Fruit fly (Drosophila melanogaster): Measurements from ENCODE around the gene CG44325.

Gene CG44325

dm6 chrX:9120828-9121754 is 42.8 kb upstream of the CG44325 start (continued):
- TF ChIP-seq Camta (GFP tag; optimal IDR thresholded peaks at IDR 0.05) (peak; percentile 12), CG18599 (GFP tag; optimal IDR thresholded peaks at IDR 0.05) (peak; percentile 58), ara (GFP tag; IDR thresholded peaks at IDR 0.05) (no peak), ATbp (GFP tag; optimal IDR thresholded peaks at IDR 0.05) (peak; percentile 27), vvl (GFP tag; IDR thresholded peaks at IDR 0.05) (peak; percentile 55), CG2116 (GFP tag; optimal IDR thresholded peaks at IDR 0.05) (peak; percentile 19), CG3838 (GFP tag; optimal IDR thresholded peaks at IDR 0.05) (no peak), CG2199 (GFP tag; IDR thresholded peaks at IDR 0.05) (no peak), CG17359 (tag; optimal IDR thresholded peaks at IDR 0.05) (peak; percentile 66), Hr3 (GFP tag; optimal IDR thresholded peaks at IDR 0.05) (peak; percentile 8), ranshi (GFP tag; IDR thresholded peaks at IDR 0.05) (no peak), inv (GFP tag; IDR thresholded peaks at IDR 0.05; ENCODE audit: partially characterized antibody) (no peak), repo (GFP tag; optimal IDR thresholded peaks at IDR 0.05) (no peak), chinmo (GFP tag; IDR thresholded peaks at IDR 0.05; ENCODE audit: partially characterized antibody) (no peak), CG3847 (GFP tag; IDR thresholded peaks at IDR 0.05) (no peak), CG10959 (GFP tag; IDR thresholded peaks at IDR 0.05) (no peak), Nf-YA (GFP tag; IDR thresholded peaks at IDR 0.05) (no peak), CG12104 (GFP tag; optimal IDR thresholded peaks at IDR 0.05) (no peak), z (GFP tag; IDR thresholded peaks at IDR 0.05) (no peak), ewg (GFP tag; optimal IDR thresholded peaks at IDR 0.05) (no peak), peb (GFP tag; IDR thresholded peaks at IDR 0.05) (no peak), da (GFP tag; optimal IDR thresholded peaks at IDR 0.05) (no peak), disco-r (GFP tag; optimal IDR thresholded peaks at IDR 0.05) (no peak), zen (tag; optimal IDR thresholded peaks at IDR 0.05) (peak; percentile 8), Gsc (GFP tag; IDR thresholded peaks at IDR 0.05) (no peak), CG7372 (GFP tag; IDR thresholded peaks at IDR 0.05) (0 out of 2 replicates have a peak, but pooled peaks have one; percentile 12), CG32772 (GFP tag; IDR thresholded peaks at IDR 0.05) (no peak), CG34422 (GFP tag; IDR thresholded peaks at IDR 0.05) (no peak), E2f1 (GFP tag; IDR thresholded peaks at IDR 0.05) (0 out of 2 replicates have a peak, but pooled peaks have one; percentile 32), CG4707 (GFP tag; optimal IDR thresholded peaks at IDR 0.05) (peak; percentile 1), CG13624 (GFP tag; optimal IDR thresholded peaks at IDR 0.05) (peak; percentile 14), Dad (GFP tag; optimal IDR thresholded peaks at IDR 0.05) (no peak), CG30431 (GFP tag; optimal IDR thresholded peaks at IDR 0.05) (no peak), ssp (GFP tag; IDR thresholded peaks at IDR 0.05) (no peak), Lim3 (GFP tag; IDR thresholded peaks at IDR 0.05) (no peak), Abd-B (GFP tag; optimal IDR thresholded peaks at IDR 0.05) (no peak), pros (GFP tag; optimal IDR thresholded peaks at IDR 0.05) (no peak), rib (GFP tag; IDR thresholded peaks at IDR 0.05) (no peak), H2.0 (GFP tag; IDR thresholded peaks at IDR 0.05) (0 out of 2 replicates have a peak, but pooled peaks have one; percentile 33), CG31224 (GFP tag; IDR thresholded peaks at IDR 0.05) (no peak), dan (GFP tag; IDR thresholded peaks at IDR 0.05) (no peak), CG3281 (GFP tag; optimal IDR thresholded peaks at IDR 0.05) (peak; percentile 55), CG31365 (tag; optimal IDR thresholded peaks at IDR 0.05) (no peak), Ada2b (GFP tag; IDR thresholded peaks at IDR 0.05) (peak; percentile 46), eve (GFP tag; optimal IDR thresholded peaks at IDR 0.05) (no peak), CG15479 (GFP tag; optimal IDR thresholded peaks at IDR 0.05) (no peak), CG14667 (GFP tag; IDR thresholded peaks at IDR 0.05) (no peak), CG10209 (GFP tag; optimal IDR thresholded peaks at IDR 0.05) (peak; percentile 20), CG43689 (GFP tag; IDR thresholded peaks at IDR 0.05) (no peak), CG1647 (GFP tag; optimal IDR thresholded peaks at IDR 0.05) (peak; percentile 19)

All from whole organism, embryonic.